Worm (Caenorhabditis elegans) whole organism, mixed stage, embryonic: ENCODE data around the gene hlh-29.

Experiments used
- ceh-39 ChIP-seq: fragments of 150-350 bp; optimal IDR thresholded peaks from 2 replicates; lab custom pipeline; 2014; ENCODE audit warnings: missing biosample characterization, missing genetic modification characterization
- ces-1 ChIP-seq: fragments of 150-350 bp; optimal IDR thresholded peaks from 2 replicates; lab custom pipeline; 2014; ENCODE audit warnings: missing biosample characterization, missing genetic modification reagents, missing genetic modification characterization
- elt-1 ChIP-seq: sonication (generic microtip); optimal IDR thresholded peaks from 2 replicates; lab custom pipeline; 2017; ENCODE audit warnings: missing genetic modification characterization, mild to moderate bottlenecking, missing compliant biosample characterization, antibody characterized with exemption, moderate library complexity, borderline replicate concordance; ENCODE audit not compliant: insufficient read depth
- nhr-76 ChIP-seq: sonication (generic microtip); optimal IDR thresholded peaks from 2 replicates; lab custom pipeline; 2017; ENCODE audit warnings: missing biosample characterization, missing genetic modification characterization
- pha-4 ChIP-seq: fragments of 150-350 bp; optimal IDR thresholded peaks from 2 replicates; lab custom pipeline; 2018; ENCODE audit warnings: missing biosample characterization, missing genetic modification reagents, missing genetic modification characterization
- unc-39 ChIP-seq: fragments of 150-350 bp; optimal IDR thresholded peaks from 2 replicates; lab custom pipeline; 2014; ENCODE audit warnings: missing biosample characterization, missing genetic modification characterization

DNA sequence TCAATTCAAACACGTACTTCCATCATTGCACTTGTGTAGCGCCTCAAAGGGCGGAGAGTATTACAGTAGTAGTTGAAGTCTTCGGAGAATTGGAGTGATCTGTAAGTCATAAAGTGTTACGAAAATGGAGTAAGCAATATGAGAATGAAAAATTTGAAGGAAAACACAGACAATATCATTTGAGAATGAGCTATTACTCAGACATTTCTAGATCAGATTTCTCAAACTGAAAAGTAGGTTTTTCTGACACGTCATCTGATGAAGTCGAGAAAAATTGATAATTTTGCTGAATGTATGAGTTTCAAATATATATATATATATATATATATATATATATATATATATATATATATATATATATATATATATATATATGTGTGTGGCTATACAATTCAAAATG, 31.3 kb upstream of the hlh-29 start, which contains the start of gene frpr-7:
- TF ChIP-seq ces-1: no peak
- TF ChIP-seq unc-39: no peak
- no peak for TF ChIP-seq nhr-76 (tag; lab: Kevin White, UChicago)
- no peak for TF ChIP-seq elt-1 (tag; lab: Kevin White, UChicago)
- no peak for TF ChIP-seq pha-4 (tag; lab: Kevin White, UChicago)
- TF ChIP-seq ceh-39 (tag; lab: Kevin White, UChicago): no peak
